Fruit fly (Drosophila melanogaster) whole organism, embryonic: Measurements from ENCODE around the gene CG15446.

Source experiments
- CG10147 ChIP-seq: fragments of 200-800 bp; sonication (Bioruptor generic); optimal IDR thresholded peaks from 2 replicates; lab custom pipeline; 2019; ENCODE audit warnings: missing biosample characterization, mild to moderate bottlenecking, missing genetic modification characterization, moderate library complexity
- CG10267 ChIP-seq: fragments of 200-800 bp; sonication (Bioruptor generic); optimal IDR thresholded peaks from 2 replicates; lab custom pipeline; 2018; ENCODE audit warnings: missing biosample characterization, mild to moderate bottlenecking, missing genetic modification characterization, moderate library complexity
- CG10321 ChIP-seq: fragments of 200-800 bp; sonication (Bioruptor generic); IDR thresholded peaks from 2 replicates; pipeline ENCODE4 v1.3.6; 2022; ENCODE audit warnings: missing biosample characterization, missing genetic modification characterization
- CG10543 ChIP-seq: fragments of 200-800 bp; sonication (Bioruptor generic); optimal IDR thresholded peaks from 3 replicates; lab custom pipeline; 2017; ENCODE audit warnings: missing biosample characterization, mild to moderate bottlenecking, missing genetic modification characterization, moderate library complexity
- CG10565 ChIP-seq: fragments of 200-800 bp; sonication (Bioruptor generic); optimal IDR thresholded peaks from 3 replicates; lab custom pipeline; 2016; ENCODE audit warnings: missing biosample characterization, mild to moderate bottlenecking, missing genetic modification characterization
- CG10959 ChIP-seq: fragments of 200-800 bp; sonication (Bioruptor generic); IDR thresholded peaks from 2 replicates; pipeline ENCODE4 v1.3.6; 2022; ENCODE audit warnings: missing biosample characterization, missing genetic modification characterization
- CG11723 ChIP-seq: fragments of 200-800 bp; sonication (Bioruptor generic); optimal IDR thresholded peaks from 2 replicates; lab custom pipeline; 2017; ENCODE audit warnings: missing biosample characterization, mild to moderate bottlenecking, missing genetic modification characterization
- CG12299 ChIP-seq: fragments of 200-800 bp; sonication (Bioruptor generic); optimal IDR thresholded peaks from 2 replicates; lab custom pipeline; 2018; ENCODE audit warnings: missing biosample characterization, mild to moderate bottlenecking, missing genetic modification characterization
- CG13123 ChIP-seq: fragments of 200-800 bp; sonication (Bioruptor generic); optimal IDR thresholded peaks from 2 replicates; lab custom pipeline; 2016; ENCODE audit warnings: missing biosample characterization, missing genetic modification characterization
- CG14441 ChIP-seq: fragments of 200-800 bp; sonication (Bioruptor generic); IDR thresholded peaks from 2 replicates; pipeline ENCODE4 v1.3.6; 2022; ENCODE audit warnings: missing biosample characterization, missing genetic modification characterization
- CG15073 ChIP-seq: fragments of 200-800 bp; sonication (Bioruptor generic); optimal IDR thresholded peaks from 2 replicates; lab custom pipeline; 2016; ENCODE audit warnings: missing biosample characterization, missing genetic modification characterization
- CG15269 ChIP-seq: fragments of 200-800 bp; sonication (Bioruptor generic); optimal IDR thresholded peaks from 2 replicates; lab custom pipeline; 2018; ENCODE audit warnings: missing biosample characterization, mild to moderate bottlenecking, missing genetic modification characterization, moderate library complexity
- CG1602 ChIP-seq: fragments of 200-800 bp; sonication (Bioruptor generic); optimal IDR thresholded peaks from 3 replicates; lab custom pipeline; 2016; ENCODE audit warnings: missing biosample characterization, missing genetic modification characterization
- CG2129 ChIP-seq: fragments of 200-800 bp; sonication (Bioruptor generic); IDR thresholded peaks from 2 replicates; pipeline ENCODE4 v1.3.6; 2022; ENCODE audit warnings: missing biosample characterization, missing genetic modification characterization; ENCODE audit not compliant: partially characterized antibody
- CG3065 ChIP-seq: fragments of 200-800 bp; sonication (Bioruptor generic); optimal IDR thresholded peaks from 2 replicates; lab custom pipeline; 2016; ENCODE audit warnings: missing biosample characterization, missing genetic modification characterization
- CG33213 ChIP-seq: fragments of 200-800 bp; sonication (Bioruptor generic); optimal IDR thresholded peaks from 3 replicates; lab custom pipeline; 2016; ENCODE audit warnings: missing biosample characterization, missing genetic modification characterization
- CG33557 ChIP-seq: fragments of 200-800 bp; sonication (Bioruptor generic); optimal IDR thresholded peaks from 2 replicates; lab custom pipeline; 2019; ENCODE audit warnings: missing biosample characterization, mild to moderate bottlenecking, missing genetic modification characterization, moderate library complexity
- CG4424 ChIP-seq: fragments of 200-800 bp; sonication (Bioruptor generic); optimal IDR thresholded peaks from 3 replicates; lab custom pipeline; 2016; ENCODE audit warnings: missing biosample characterization, missing genetic modification characterization
- CG4730 ChIP-seq: fragments of 200-800 bp; sonication (Bioruptor generic); IDR thresholded peaks from 2 replicates; pipeline ENCODE4 v1.3.6; 2022; ENCODE audit warnings: missing biosample characterization, missing genetic modification characterization
- CG4820 ChIP-seq: fragments of 200-800 bp; sonication (Bioruptor generic); optimal IDR thresholded peaks from 3 replicates; lab custom pipeline; 2016; ENCODE audit warnings: missing biosample characterization, missing genetic modification characterization
- CG6175 ChIP-seq: fragments of 200-800 bp; sonication (Bioruptor generic); IDR thresholded peaks from 3 replicates; pipeline ENCODE4 v1.3.6; 2022; ENCODE audit warnings: missing biosample characterization, missing genetic modification characterization
- CG7556 ChIP-seq: fragments of 200-800 bp; sonication (Bioruptor generic); optimal IDR thresholded peaks from 2 replicates; lab custom pipeline; 2017; ENCODE audit warnings: missing biosample characterization, mild to moderate bottlenecking, missing genetic modification characterization
- CG8944 ChIP-seq: fragments of 200-800 bp; sonication (Bioruptor generic); optimal IDR thresholded peaks from 3 replicates; lab custom pipeline; 2016; ENCODE audit warnings: missing biosample characterization, missing genetic modification characterization
- CkIIα-i1 ChIP-seq: fragments of 200-800 bp; sonication (Bioruptor generic); IDR thresholded peaks from 2 replicates; pipeline ENCODE4 v1.3.6; 2022; ENCODE audit warnings: missing biosample characterization, missing genetic modification characterization
- Dbx ChIP-seq: fragments of 200-800 bp; sonication (Bioruptor generic); IDR thresholded peaks from 3 replicates; pipeline ENCODE4 v1.3.6; 2022; ENCODE audit warnings: missing biosample characterization, missing genetic modification characterization
- Dfd ChIP-seq, 2 experiments: fragments of >200 bp; optimal IDR thresholded peaks; 2 replicates each; lab custom pipeline; 2017; ENCODE audit warnings: missing biosample characterization in 2 of 2, missing genetic modification characterization in 2 of 2
- Dll ChIP-seq: fragments of 200-800 bp; sonication (Bioruptor generic); IDR thresholded peaks from 4 replicates; pipeline ENCODE4 v1.3.6; 2022; ENCODE audit warnings: missing biosample characterization, missing genetic modification characterization; ENCODE audit not compliant: partially characterized antibody
- Gug ChIP-seq: fragments of 200-800 bp; sonication (Bioruptor generic); IDR thresholded peaks from 4 replicates; pipeline ENCODE4 v1.3.6; 2022; ENCODE audit warnings: missing biosample characterization, missing genetic modification characterization
- Meics ChIP-seq: fragments of 200-800 bp; sonication (Bioruptor generic); optimal IDR thresholded peaks from 2 replicates; lab custom pipeline; 2017; ENCODE audit warnings: missing biosample characterization, mild to moderate bottlenecking, missing genetic modification characterization
- PHDP ChIP-seq: fragments of 200-800 bp; sonication (Bioruptor generic); optimal IDR thresholded peaks from 3 replicates; lab custom pipeline; 2018; ENCODE audit warnings: missing biosample characterization, mild to moderate bottlenecking, missing genetic modification characterization, moderate library complexity
- Ptx1 ChIP-seq: fragments of 200-800 bp; sonication (Bioruptor generic); IDR thresholded peaks from 2 replicates; pipeline ENCODE4 v1.3.6; 2022; ENCODE audit warnings: missing biosample characterization, missing genetic modification characterization
- Ravus ChIP-seq: fragments of 200-800 bp; sonication (Bioruptor generic); IDR thresholded peaks from 2 replicates; pipeline ENCODE4 v1.3.6; 2022; ENCODE audit warnings: missing biosample characterization, missing genetic modification characterization
- Usf ChIP-seq: fragments of 200-800 bp; sonication (Bioruptor generic); optimal IDR thresholded peaks from 2 replicates; lab custom pipeline; 2017; ENCODE audit warnings: missing genotype, missing biosample characterization, missing genetic modification characterization
- ash1 ChIP-seq: fragments of 200-800 bp; sonication (Bioruptor generic); optimal IDR thresholded peaks from 2 replicates; lab custom pipeline; 2018; ENCODE audit warnings: missing biosample characterization, mild to moderate bottlenecking, missing genetic modification characterization
- az2 ChIP-seq: fragments of 200-800 bp; sonication (Bioruptor generic); optimal IDR thresholded peaks from 3 replicates; lab custom pipeline; 2016; ENCODE audit warnings: missing biosample characterization, missing genetic modification characterization
- bbx ChIP-seq: fragments of 200-800 bp; sonication (Bioruptor generic); IDR thresholded peaks from 2 replicates; pipeline ENCODE4 v1.3.6; 2022; ENCODE audit warnings: missing biosample characterization, missing genetic modification characterization; ENCODE audit not compliant: partially characterized antibody
- bsh ChIP-seq, 2 experiments: fragments of 200-800 bp; sonication (Bioruptor generic); optimal IDR thresholded peaks; 2 replicates each; lab custom pipeline; 2017 to 2018; ENCODE audit warnings: mild to moderate bottlenecking in 2 of 2, missing biosample characterization in 2 of 2, missing genetic modification characterization in 2 of 2, moderate library complexity in 1 of 2
- da ChIP-seq: fragments of 200-800 bp; sonication (Bioruptor generic); optimal IDR thresholded peaks from 2 replicates; lab custom pipeline; 2016; ENCODE audit warnings: missing biosample characterization, missing genetic modification characterization
- dpn ChIP-seq, 2 experiments: fragments of 200-800 bp; sonication (Bioruptor generic); optimal IDR thresholded peaks; 3 replicates each; lab custom pipeline; 2016; ENCODE audit warnings: missing biosample characterization in 2 of 2, missing genetic modification characterization in 2 of 2
- gfzf ChIP-seq: fragments of 200-800 bp; sonication (Bioruptor generic); optimal IDR thresholded peaks from 2 replicates; lab custom pipeline; 2016; ENCODE audit warnings: missing biosample characterization, mild to moderate bottlenecking, missing genetic modification characterization, moderate library complexity
- ham ChIP-seq: fragments of 200-800 bp; sonication (Bioruptor generic); IDR thresholded peaks from 2 replicates; pipeline ENCODE4 v1.3.6; 2022; ENCODE audit warnings: missing biosample characterization, missing genetic modification characterization
- hb ChIP-seq: fragments of 200-800 bp; sonication (Bioruptor generic); IDR thresholded peaks from 3 replicates; pipeline ENCODE4 v1.3.6; 2022; ENCODE audit warnings: missing biosample characterization, missing genetic modification characterization; ENCODE audit not compliant: partially characterized antibody
- psq ChIP-seq: fragments of 200-800 bp; sonication (Bioruptor generic); optimal IDR thresholded peaks from 2 replicates; lab custom pipeline; 2017; ENCODE audit warnings: missing biosample characterization, missing genetic modification characterization
- repo ChIP-seq: fragments of 200-800 bp; sonication (Bioruptor generic); optimal IDR thresholded peaks from 2 replicates; lab custom pipeline; 2016; ENCODE audit warnings: missing biosample characterization, missing genetic modification characterization
- rib ChIP-seq: fragments of 200-800 bp; sonication (Bioruptor generic); IDR thresholded peaks from 2 replicates; pipeline ENCODE4 v1.3.6; 2022; ENCODE audit warnings: missing biosample characterization, missing genetic modification characterization
- row ChIP-seq: fragments of 200-800 bp; sonication (Bioruptor generic); IDR thresholded peaks from 3 replicates; pipeline ENCODE4 v1.3.6; 2022; ENCODE audit warnings: missing biosample characterization, missing genetic modification characterization
- sc ChIP-seq, 3 experiments: fragments of >200 bp in 2 of 3; fragments of 200-800 bp in 1 of 3; sonication (Bioruptor generic) in 1 of 3; optimal IDR thresholded peaks; 2 replicates in 2 of 3; 3 replicates in 1 of 3; lab custom pipeline; 2017; ENCODE audit warnings: mild to moderate bottlenecking in 1 of 3, missing biosample characterization in 1 of 3, missing genetic modification characterization in 1 of 3, missing genetic modification reagents in 1 of 3
- seq ChIP-seq: fragments of 200-800 bp; sonication (Bioruptor generic); IDR thresholded peaks from 2 replicates; pipeline ENCODE4 v1.3.6; 2022; ENCODE audit warnings: missing biosample characterization, missing genetic modification characterization
- slou ChIP-seq: fragments of 200-800 bp; sonication (Bioruptor generic); optimal IDR thresholded peaks from 3 replicates; lab custom pipeline; 2016; ENCODE audit warnings: missing biosample characterization, missing genetic modification characterization
- sob ChIP-seq: fragments of 200-800 bp; sonication (Bioruptor generic); IDR thresholded peaks from 2 replicates; pipeline ENCODE4 v1.3.6; 2022; ENCODE audit warnings: missing biosample characterization, missing genetic modification characterization
- trh ChIP-seq: fragments of 200-800 bp; sonication (Bioruptor generic); optimal IDR thresholded peaks from 2 replicates; lab custom pipeline; 2016; ENCODE audit warnings: missing biosample characterization, missing genetic modification characterization

Gene CG15446

dm6 chrX:21124176-21124575 is 22.2 kb upstream of the CG15446 start (continued):
- TF ChIP-seq slou (GFP tag; lab: Kevin White, UChicago), result peak; percentile 45
- TF ChIP-seq CG10565 (GFP tag; lab: Kevin White, UChicago), result no peak
- peak; percentile 44 for TF ChIP-seq trh
- 0 out of 3 replicates have a peak, but pooled peaks have one; percentile 18 for TF ChIP-seq CG6175 (GFP tag; lab: Robert Waterston, UW)
- TF ChIP-seq seq, result no peak
- TF ChIP-seq ash1 (GFP tag; lab: Kevin White, UChicago), result no peak
- peak; percentile 50 for TF ChIP-seq CG4820 (GFP tag; lab: Kevin White, UChicago)
- no peak; the same call in 1 of the 2 replicates for TF ChIP-seq Ravus (GFP tag; lab: Robert Waterston, UW)
- peak; percentile 58 for TF ChIP-seq sob (GFP tag; lab: Robert Waterston, UW)
- peak; percentile 61 for TF ChIP-seq CG4424
- TF ChIP-seq az2, result peak; percentile 72
- TF ChIP-seq Dbx, result peak; percentile 52; the same call in 1 of the 3 replicates
- no peak for TF ChIP-seq CG11723 (GFP tag; lab: Kevin White, UChicago)
- peak; percentile 56 for TF ChIP-seq CG1602 (GFP tag; lab: Kevin White, UChicago)
- no peak for TF ChIP-seq hb (GFP tag; lab: Robert Waterston, UW)
- TF ChIP-seq Gug, result peak; percentile 38; the same call in 2 of the 4 replicates
- no peak for TF ChIP-seq CG10543 (GFP tag; lab: Kevin White, UChicago)
- TF ChIP-seq da (GFP tag; lab: Kevin White, UChicago), result no peak
- no peak for TF ChIP-seq Dll
- peak; percentile 38 to 76 for TF ChIP-seq dpn (GFP tag; optimal IDR thresholded peaks at IDR 0.05; lab: Kevin White, UChicago)
- peak; percentile 65 for TF ChIP-seq CG14441 (GFP tag; lab: Robert Waterston, UW)
- peak; percentile 81 for TF ChIP-seq PHDP (tag; lab: Kevin White, UChicago)
- no peak for TF ChIP-seq CG8944 (GFP tag; lab: Kevin White, UChicago)
- TF ChIP-seq CG15269 (tag; lab: Kevin White, UChicago), result peak; percentile 79
- TF ChIP-seq Usf (GFP tag; lab: Kevin White, UChicago), result no peak
- peak; percentile 17 for TF ChIP-seq CG3065 (GFP tag; lab: Kevin White, UChicago)
- no peak for TF ChIP-seq repo (GFP tag; lab: Kevin White, UChicago)
- TF ChIP-seq CG10147 (GFP tag; lab: Kevin White, UChicago), result peak; percentile 64
- TF ChIP-seq CG15073 (GFP tag; lab: Kevin White, UChicago), result no peak
- no peak for TF ChIP-seq CkIIα-i1 (GFP tag; lab: Robert Waterston, UW)
- peak; percentile 10 to 82 for TF ChIP-seq bsh (GFP tag; optimal IDR thresholded peaks at IDR 0.05; lab: Kevin White, UChicago)
- peak; percentile 43 for TF ChIP-seq CG12299 (tag; lab: Kevin White, UChicago)
- peak; percentile 77 for TF ChIP-seq row
- peak; percentile 62 for TF ChIP-seq CG10267
- peak; percentile 30 for TF ChIP-seq CG13123
- peak; percentile 45 for TF ChIP-seq CG4730 (GFP tag; lab: Robert Waterston, UW)
- peak; percentile 65 for TF ChIP-seq Meics (GFP tag; lab: Kevin White, UChicago)
- no peak for TF ChIP-seq sc (optimal IDR thresholded peaks at IDR 0.05; lab: Kevin White, UChicago)
- TF ChIP-seq sc (GFP tag; optimal IDR thresholded peaks at IDR 0.05; lab: Kevin White, UChicago), result peak; percentile 52
- TF ChIP-seq rib (GFP tag; lab: Robert Waterston, UW), result no peak
- TF ChIP-seq CG2129, result no peak
- no peak for TF ChIP-seq CG33557 (GFP tag; lab: Kevin White, UChicago)
- TF ChIP-seq bbx (GFP tag; lab: Robert Waterston, UW), result no peak
- TF ChIP-seq psq, result peak; percentile 21
- no peak for TF ChIP-seq CG10321 (GFP tag; lab: Robert Waterston, UW)
- TF ChIP-seq CG7556 (GFP tag; lab: Kevin White, UChicago), result peak; percentile 72
- no peak for TF ChIP-seq ham (GFP tag; lab: Robert Waterston, UW)
- peak; percentile 73 for TF ChIP-seq Ptx1 (GFP tag; lab: Robert Waterston, UW)
- no peak for TF ChIP-seq gfzf
- no peak for TF ChIP-seq CG33213
- peak; percentile 40; the same call in 1 of the 2 replicates for TF ChIP-seq CG10959 (GFP tag; lab: Robert Waterston, UW)
- no peak for TF ChIP-seq Dfd (GFP tag; optimal IDR thresholded peaks at IDR 0.05; lab: Kevin White, UChicago)
